Worm (Caenorhabditis elegans) whole organism, young adult: ENCODE results near the gene sma-10.

Experiments
- B0336.3 ChIP-seq: fragments of 200-800 bp; sonication (Bioruptor generic); IDR thresholded peaks from 2 replicates; pipeline ENCODE4 v1.3.6; 2022; ENCODE audit warnings: missing genetic modification characterization, missing compliant biosample characterization
- F33H1.4 ChIP-seq: fragments of 200-800 bp; sonication (Bioruptor generic); IDR thresholded peaks from 2 replicates; pipeline ENCODE4 v1.3.6; 2022; ENCODE audit warnings: missing genetic modification reagents, missing genetic modification characterization, missing compliant biosample characterization
- F52B5.7 ChIP-seq: sonication (generic microtip); optimal IDR thresholded peaks from 2 replicates; lab custom pipeline; 2016; ENCODE audit warnings: mild to moderate bottlenecking, missing genetic modification characterization, missing compliant biosample characterization
- T26A5.8 ChIP-seq: sonication (generic microtip); optimal IDR thresholded peaks from 2 replicates; lab custom pipeline; 2016; ENCODE audit warnings: missing genetic modification characterization, missing compliant biosample characterization
- ama-1 ChIP-seq, 3 experiments: fragments of 150-350 bp in 1 of 3; sonication (generic microtip) in 2 of 3; optimal IDR thresholded peaks; 2 replicates each; lab custom pipeline; 2014 to 2018; ENCODE audit warnings: missing biosample characterization in 2 of 3, missing genetic modification characterization in 2 of 3, missing genetic modification reagents in 2 of 3
- atf-7 ChIP-seq: sonication (generic microtip); optimal IDR thresholded peaks from 2 replicates; lab custom pipeline; 2017; ENCODE audit warnings: mild to moderate bottlenecking, missing genetic modification characterization, missing compliant biosample characterization
- athp-1 ChIP-seq: sonication (generic microtip); optimal IDR thresholded peaks from 2 replicates; lab custom pipeline; 2017; ENCODE audit warnings: mild to moderate bottlenecking, missing genetic modification characterization, missing compliant biosample characterization
- cebp-1 ChIP-seq, 2 experiments: fragments of 200-800 bp in 1 of 2; sonication (Bioruptor generic) in 1 of 2; sonication (generic microtip) in 1 of 2; IDR thresholded peaks in 1 of 2; optimal IDR thresholded peaks in 1 of 2; 2 replicates each; pipeline versions ENCODE4 v1.3.6 to Lab custom; 2017 to 2022; ENCODE audit warnings: missing compliant biosample characterization in 2 of 2, missing genetic modification characterization in 2 of 2, mild to moderate bottlenecking in 1 of 2, missing genetic modification reagents in 1 of 2, moderate library complexity in 1 of 2
- cebp-2 ChIP-seq: fragments of 200-800 bp; sonication (Bioruptor generic); IDR thresholded peaks from 2 replicates; pipeline ENCODE4 v1.3.6; 2022; ENCODE audit warnings: missing genetic modification characterization, missing compliant biosample characterization
- ceh-100 ChIP-seq: fragments of 200-800 bp; sonication (Bioruptor generic); IDR thresholded peaks from 2 replicates; pipeline ENCODE4 v1.3.6; 2022; ENCODE audit warnings: missing genetic modification reagents, missing genetic modification characterization, missing compliant biosample characterization
- ceh-27 ChIP-seq: fragments of 200-800 bp; sonication (Bioruptor generic); optimal IDR thresholded peaks from 2 replicates; lab custom pipeline; 2018; ENCODE audit warnings: mild to moderate bottlenecking, missing genetic modification characterization, moderate library complexity, missing compliant biosample characterization
- chd-7 ChIP-seq: sonication (generic microtip); optimal IDR thresholded peaks from 2 replicates; lab custom pipeline; 2016; ENCODE audit warnings: mild to moderate bottlenecking, missing genetic modification characterization, moderate library complexity, missing compliant biosample characterization
- dpl-1 ChIP-seq: fragments of 150-350 bp; optimal IDR thresholded peaks from 2 replicates; lab custom pipeline; 2014; ENCODE audit warnings: missing biosample characterization, missing genetic modification reagents, missing genetic modification characterization
- efl-1 ChIP-seq: fragments of 150-350 bp; optimal IDR thresholded peaks from 2 replicates; lab custom pipeline; 2014; ENCODE audit warnings: missing biosample characterization, missing genetic modification reagents, missing genetic modification characterization
- egrh-3 ChIP-seq: fragments of 200-800 bp; sonication (Bioruptor generic); IDR thresholded peaks from 2 replicates; pipeline ENCODE4 v1.3.6; 2022; ENCODE audit warnings: missing genetic modification reagents, missing genetic modification characterization, missing compliant biosample characterization
- fkh-3 ChIP-seq: sonication (generic microtip); optimal IDR thresholded peaks from 2 replicates; lab custom pipeline; 2016; ENCODE audit warnings: mild to moderate bottlenecking, missing genetic modification characterization, missing compliant biosample characterization
- hmg-1.2 ChIP-seq: fragments of 200-800 bp; sonication (Bioruptor generic); IDR thresholded peaks from 2 replicates; pipeline ENCODE4 v1.3.6; 2022; ENCODE audit warnings: missing genetic modification reagents, missing genetic modification characterization, missing compliant biosample characterization
- let-526 ChIP-seq: fragments of 200-800 bp; sonication (Bioruptor generic); IDR thresholded peaks from 2 replicates; pipeline ENCODE4 v1.3.6; 2022; ENCODE audit warnings: missing genetic modification reagents, missing genetic modification characterization, missing compliant biosample characterization
- let-607 ChIP-seq, 2 experiments: fragments of 200-800 bp in 1 of 2; sonication (Bioruptor generic) in 1 of 2; sonication (generic microtip) in 1 of 2; optimal IDR thresholded peaks; 2 replicates each; lab custom pipeline; 2016 to 2018; ENCODE audit warnings: mild to moderate bottlenecking in 2 of 2, missing compliant biosample characterization in 2 of 2, missing genetic modification characterization in 2 of 2, moderate library complexity in 2 of 2, missing genotype in 1 of 2
- lin-40 ChIP-seq: sonication (generic microtip); optimal IDR thresholded peaks from 2 replicates; lab custom pipeline; 2016; ENCODE audit warnings: missing genetic modification characterization, mild to moderate bottlenecking, missing compliant biosample characterization, missing genotype, missing genetic modification reagents
- lin-54 ChIP-seq: fragments of 200-800 bp; sonication (Bioruptor generic); optimal IDR thresholded peaks from 2 replicates; lab custom pipeline; 2018; ENCODE audit warnings: mild to moderate bottlenecking, missing genetic modification characterization, missing compliant biosample characterization
- madf-10 ChIP-seq: sonication (generic microtip); optimal IDR thresholded peaks from 2 replicates; lab custom pipeline; 2016; ENCODE audit warnings: mild to moderate bottlenecking, missing genetic modification characterization, missing compliant biosample characterization
- mel-28 ChIP-seq: sonication (generic microtip); optimal IDR thresholded peaks from 2 replicates; lab custom pipeline; 2016; ENCODE audit warnings: borderline replicate concordance, mild to moderate bottlenecking, missing genetic modification characterization, missing compliant biosample characterization
- mes-4 ChIP-seq: sonication (generic microtip); optimal IDR thresholded peaks from 2 replicates; lab custom pipeline; 2016; ENCODE audit warnings: missing genotype, missing genetic modification characterization, missing compliant biosample characterization
- mxl-1 ChIP-seq: sonication (generic microtip); optimal IDR thresholded peaks from 2 replicates; lab custom pipeline; 2016; ENCODE audit warnings: missing genetic modification characterization, missing compliant biosample characterization
- nfyb-1 ChIP-seq: fragments of 200-800 bp; sonication (Bioruptor generic); IDR thresholded peaks from 2 replicates; pipeline ENCODE4 v1.3.6; 2022; ENCODE audit warnings: missing genetic modification reagents, missing genetic modification characterization, missing compliant biosample characterization
- nhr-80 ChIP-seq: sonication (generic microtip); optimal IDR thresholded peaks from 2 replicates; lab custom pipeline; 2016; ENCODE audit warnings: missing genetic modification characterization, missing compliant biosample characterization
- nhr-90 ChIP-seq: sonication (generic microtip); optimal IDR thresholded peaks from 2 replicates; lab custom pipeline; 2016; ENCODE audit warnings: missing genotype, mild to moderate bottlenecking, missing genetic modification characterization, missing compliant biosample characterization
- repo-1 ChIP-seq: sonication (generic microtip); optimal IDR thresholded peaks from 2 replicates; lab custom pipeline; 2017; ENCODE audit warnings: mild to moderate bottlenecking, missing genetic modification characterization, missing compliant biosample characterization
- snpc-1.3 ChIP-seq: sonication (generic microtip); optimal IDR thresholded peaks from 2 replicates; lab custom pipeline; 2017; ENCODE audit warnings: missing genetic modification characterization, mild to moderate bottlenecking, missing compliant biosample characterization, antibody characterized with exemption, moderate library complexity, missing genotype, missing genetic modification reagents; ENCODE audit not compliant: insufficient read depth
- tbx-9 ChIP-seq: sonication (generic microtip); optimal IDR thresholded peaks from 2 replicates; lab custom pipeline; 2016; ENCODE audit warnings: borderline replicate concordance, missing genetic modification characterization, inconsistent platforms, missing compliant biosample characterization
- tlf-1 ChIP-seq: fragments of 200-800 bp; sonication (Bioruptor generic); optimal IDR thresholded peaks from 2 replicates; lab custom pipeline; 2018; ENCODE audit warnings: mild to moderate bottlenecking, missing genetic modification characterization, missing compliant biosample characterization
- unc-130 ChIP-seq: sonication (generic microtip); optimal IDR thresholded peaks from 2 replicates; lab custom pipeline; 2016; ENCODE audit warnings: missing genetic modification reagents, missing genetic modification characterization, missing compliant biosample characterization
- unc-62 ChIP-seq: fragments of 150-350 bp; optimal IDR thresholded peaks from 2 replicates; lab custom pipeline; 2014; ENCODE audit warnings: missing biosample characterization, missing genetic modification reagents, missing genetic modification characterization
- xnd-1 ChIP-seq: sonication (generic microtip); optimal IDR thresholded peaks from 2 replicates; lab custom pipeline; 2016; ENCODE audit warnings: missing genotype, missing genetic modification reagents, missing genetic modification characterization, missing compliant biosample characterization
- ztf-22 ChIP-seq: fragments of 200-800 bp; sonication (Bioruptor generic); optimal IDR thresholded peaks from 2 replicates; lab custom pipeline; 2018; ENCODE audit warnings: mild to moderate bottlenecking, missing genetic modification characterization, moderate library complexity, missing compliant biosample characterization
- ztf-25 ChIP-seq: fragments of 200-800 bp; sonication (Bioruptor generic); IDR thresholded peaks from 2 replicates; pipeline ENCODE4 v1.3.6; 2022; ENCODE audit warnings: missing genetic modification reagents, missing genetic modification characterization, missing compliant biosample characterization

The sma-10 gene

DNA sequence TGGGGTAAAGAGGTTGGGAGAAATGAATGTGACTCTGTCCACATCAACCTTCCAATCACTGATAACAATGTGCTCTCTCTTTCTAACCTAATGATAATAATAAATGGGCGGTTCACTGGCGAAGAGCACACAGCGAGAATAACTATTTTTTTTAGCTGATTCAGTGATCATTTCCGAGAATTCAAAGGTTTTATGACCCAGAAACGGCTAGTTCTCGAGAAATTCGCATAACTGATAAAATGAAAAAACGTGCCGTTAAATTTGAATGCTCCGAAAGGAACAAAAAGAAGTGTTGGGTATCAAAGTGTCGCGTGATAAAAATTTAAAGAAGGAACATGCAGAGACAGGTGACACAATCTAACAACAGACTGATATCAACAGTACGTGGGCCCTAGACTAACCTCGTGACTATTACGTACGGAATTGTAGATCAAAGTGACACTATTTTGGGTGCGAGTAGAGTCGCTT, 21.5 kb downstream of the sma-10 start (continued):
- no peak for TF ChIP-seq mxl-1 (tag; lab: Kevin White, UChicago)
- no peak for TF ChIP-seq hmg-1.2 (GFP tag; lab: Robert Waterston, UW)
- no peak for TF ChIP-seq fkh-3 (tag; lab: Kevin White, UChicago)

- TF ChIP-seq nhr-80: peak; percentile 81
- TF ChIP-seq lin-40 (tag; lab: Kevin White, UChicago): peak; percentile 2
- TF ChIP-seq efl-1 (GFP tag; lab: Kevin White, UChicago): no peak
- no peak for TF ChIP-seq athp-1 (tag; lab: Kevin White, UChicago)
- peak; percentile 70 for TF ChIP-seq atf-7
- 0 out of 2 replicates have a peak, but pooled peaks have one; percentile 21 for TF ChIP-seq B0336.3 (GFP tag; lab: Robert Waterston, UW)
- TF ChIP-seq dpl-1 (GFP tag; lab: Kevin White, UChicago): no peak
- TF ChIP-seq unc-62 (GFP tag; lab: Kevin White, UChicago): peak; percentile 18
- TF ChIP-seq ztf-22 (GFP tag; lab: Kevin White, UChicago): peak; percentile 41
- no peak for TF ChIP-seq cebp-1 (GFP tag; IDR thresholded peaks at IDR 0.05; lab: Robert Waterston, UW)
- peak; percentile 37 for TF ChIP-seq cebp-1 (tag; optimal IDR thresholded peaks at IDR 0.05; lab: Kevin White, UChicago)
- TF ChIP-seq mxl-1 (tag; lab: Kevin White, UChicago): no peak
- TF ChIP-seq lin-54 (GFP tag; lab: Kevin White, UChicago): no peak
- peak in 1 of 2 experiments; percentile 35 for TF ChIP-seq let-607 (tag; optimal IDR thresholded peaks at IDR 0.05; lab: Kevin White, UChicago)
- peak; percentile 27 for TF ChIP-seq chd-7
Observed at ce11 chrIV:296849-297248, 22.6 kb downstream of the sma-10 start.

ce11 chrIV:298204-298603, 24.0 kb downstream of the sma-10 start, which contains the start of gene pnp-1:
TSS of gene pnp-1 (minus strand) at chrIV:298304.
- TF ChIP-seq cebp-2 (GFP tag; lab: Robert Waterston, UW) (no peak), ama-1 (optimal IDR thresholded peaks at IDR 0.05; lab: Kevin White, UChicago) (no peak), ama-1 (GFP tag; optimal IDR thresholded peaks at IDR 0.05; lab: Kevin White, UChicago) (no peak), mes-4 (tag; lab: Kevin White, UChicago) (no peak), madf-10 (tag; lab: Kevin White, UChicago) (no peak), hmg-1.2 (GFP tag; lab: Robert Waterston, UW) (no peak), T26A5.8 (tag; lab: Kevin White, UChicago) (no peak), tlf-1 (GFP tag; lab: Kevin White, UChicago) (no peak), ceh-27 (GFP tag; lab: Kevin White, UChicago) (no peak), F52B5.7 (tag; lab: Kevin White, UChicago) (no peak)
- TF ChIP-seq, all 124 proteins: peak for 0

- TF ChIP-seq F33H1.4 (GFP tag; lab: Robert Waterston, UW): no peak
- no peak for TF ChIP-seq ztf-25 (GFP tag; lab: Robert Waterston, UW)
- no peak for TF ChIP-seq egrh-3
- no peak for TF ChIP-seq unc-130
- TF ChIP-seq nfyb-1 (GFP tag; lab: Robert Waterston, UW): no peak
- no peak for TF ChIP-seq let-526 (GFP tag; lab: Robert Waterston, UW)
- no peak for TF ChIP-seq mel-28 (tag; lab: Kevin White, UChicago)
- TF ChIP-seq xnd-1: no peak
- no peak for TF ChIP-seq lin-54 (GFP tag; lab: Kevin White, UChicago)
- TF ChIP-seq repo-1 (tag; lab: Kevin White, UChicago): no peak
- no peak for TF ChIP-seq ceh-100
- no peak for TF ChIP-seq nhr-90 (tag; lab: Kevin White, UChicago)
- no peak for TF ChIP-seq snpc-1.3 (tag; lab: Kevin White, UChicago)
- no peak for TF ChIP-seq tbx-9 (tag; lab: Kevin White, UChicago)
Observed at ce11 chrIV:299190-299589, 25.0 kb downstream of the sma-10 start.
